Fruit fly (Drosophila melanogaster): Measurements from ENCODE around the gene Sec71.

Sec71 gene

dm6 chr2L:13778648-13779047 is 14.7 kb upstream of the Sec71 start (continued):
- TF ChIP-seq Opbp (GFP tag; IDR thresholded peaks at IDR 0.05; ENCODE audit: partially characterized antibody) (no peak), Fer3 (tag; optimal IDR thresholded peaks at IDR 0.05) (peak; percentile 38), CG17568 (GFP tag; optimal IDR thresholded peaks at IDR 0.05) (no peak), kah (GFP tag; optimal IDR thresholded peaks at IDR 0.05) (no peak), dm (GFP tag; optimal IDR thresholded peaks at IDR 0.05) (no peak), CG15073 (GFP tag; optimal IDR thresholded peaks at IDR 0.05) (no peak), Dp (GFP tag; optimal IDR thresholded peaks at IDR 0.05) (no peak), CG1792 (GFP tag; optimal IDR thresholded peaks at IDR 0.05) (peak; percentile 14), ara (GFP tag; IDR thresholded peaks at IDR 0.05) (no peak), cas (GFP tag; IDR thresholded peaks at IDR 0.05) (no peak), ash1 (GFP tag; optimal IDR thresholded peaks at IDR 0.05) (no peak), C15 (GFP tag; IDR thresholded peaks at IDR 0.05) (no peak), PHDP (tag; optimal IDR thresholded peaks at IDR 0.05) (peak; percentile 80), pita (GFP tag; optimal IDR thresholded peaks at IDR 0.05) (no peak), gt (GFP tag; IDR thresholded peaks at IDR 0.05) (no peak), croc (GFP tag; conservative IDR thresholded peaks at IDR 0.05) (no peak; the same call in 2 of the 3 replicates), onecut (GFP tag; IDR thresholded peaks at IDR 0.05) (peak; percentile 24; the same call in 1 of the 2 replicates), CG2889 (GFP tag; IDR thresholded peaks at IDR 0.05) (no peak), CG4854 (GFP tag; optimal IDR thresholded peaks at IDR 0.05) (peak; percentile 43), mld (GFP tag; IDR thresholded peaks at IDR 0.05; ENCODE audit: partially characterized antibody) (no peak), klu (GFP tag; IDR thresholded peaks at IDR 0.05) (no peak), Sox102F (GFP tag; optimal IDR thresholded peaks at IDR 0.05) (peak; percentile 80), Optix (GFP tag; IDR thresholded peaks at IDR 0.05) (no peak), CG5180 (GFP tag; optimal IDR thresholded peaks at IDR 0.05) (no peak), Bteb2 (GFP tag; optimal IDR thresholded peaks at IDR 0.05) (peak; percentile 52), lmd (GFP tag; IDR thresholded peaks at IDR 0.05) (peak; percentile 66), Tbp (GFP tag; optimal IDR thresholded peaks at IDR 0.05) (no peak), CG30020 (tag; optimal IDR thresholded peaks at IDR 0.05) (no peak), CG3163 (GFP tag; optimal IDR thresholded peaks at IDR 0.05) (no peak), CG15479 (GFP tag; optimal IDR thresholded peaks at IDR 0.05) (no peak), hbn (GFP tag; IDR thresholded peaks at IDR 0.05; ENCODE audit: partially characterized antibody) (no peak), CG7357 (GFP tag; IDR thresholded peaks at IDR 0.05) (no peak), CG6813 (GFP tag; optimal IDR thresholded peaks at IDR 0.05) (no peak), CG17802 (tag; optimal IDR thresholded peaks at IDR 0.05) (no peak), tup (GFP tag; optimal IDR thresholded peaks at IDR 0.05) (no peak), YL-1 (GFP tag; optimal IDR thresholded peaks at IDR 0.05) (no peak), CG6175 (GFP tag; IDR thresholded peaks at IDR 0.05) (no peak), HLH54F (GFP tag; optimal IDR thresholded peaks at IDR 0.05) (peak; percentile 35), gce (GFP tag; IDR thresholded peaks at IDR 0.05) (0 out of 3 replicates have a peak, but pooled peaks have one; percentile 15), CG18476 (GFP tag; optimal IDR thresholded peaks at IDR 0.05) (peak; percentile 54), CG11093 (GFP tag; IDR thresholded peaks at IDR 0.05) (no peak), D (optimal IDR thresholded peaks at IDR 0.05) (no peak), D (GFP tag; optimal IDR thresholded peaks at IDR 0.05) (peak; percentile 1), BtbVII (GFP tag; optimal IDR thresholded peaks at IDR 0.05) (no peak), Lhr (GFP tag; optimal IDR thresholded peaks at IDR 0.05) (no peak), NFAT (GFP tag; IDR thresholded peaks at IDR 0.05) (no peak), jumu (GFP tag; optimal IDR thresholded peaks at IDR 0.05) (no peak), tll (GFP tag; optimal IDR thresholded peaks at IDR 0.05) (no peak), Myb (GFP tag; optimal IDR thresholded peaks at IDR 0.05) (no peak), kay (GFP tag; optimal IDR thresholded peaks at IDR 0.05) (peak; percentile 23), GATAe (GFP tag; conservative IDR thresholded peaks at IDR 0.05) (no peak), CG2120 (GFP tag; optimal IDR thresholded peaks at IDR 0.05) (peak; percentile 77)

Data from whole organism, embryonic.